Fruit fly (Drosophila melanogaster) whole organism, embryonic: Measurements from ENCODE around the gene Glyat.

Experiments
- Antp ChIP-seq: fragments of 200-800 bp; sonication (Bioruptor generic); optimal IDR thresholded peaks from 3 replicates; lab custom pipeline; 2016; ENCODE audit warnings: missing biosample characterization, missing genetic modification characterization
- Asciz ChIP-seq: fragments of 200-800 bp; sonication (Bioruptor generic); optimal IDR thresholded peaks from 2 replicates; lab custom pipeline; 2017; ENCODE audit warnings: missing biosample characterization, mild to moderate bottlenecking, missing genetic modification characterization, missing genetic modification reagents
- Bgb ChIP-seq: fragments of 200-800 bp; sonication (Bioruptor generic); IDR thresholded peaks from 2 replicates; pipeline ENCODE4 v1.3.6; 2022; ENCODE audit warnings: missing biosample characterization, missing genetic modification characterization; ENCODE audit not compliant: partially characterized antibody
- CG10979 ChIP-seq: fragments of 200-800 bp; sonication (Bioruptor generic); optimal IDR thresholded peaks from 2 replicates; lab custom pipeline; 2018; ENCODE audit warnings: missing biosample characterization, mild to moderate bottlenecking, missing genetic modification characterization, moderate library complexity
- CG12104 ChIP-seq: fragments of 200-800 bp; sonication (Bioruptor generic); optimal IDR thresholded peaks from 3 replicates; lab custom pipeline; 2016; ENCODE audit warnings: missing biosample characterization, missing genetic modification characterization
- CG12769 ChIP-seq: fragments of 200-800 bp; sonication (Bioruptor generic); optimal IDR thresholded peaks from 2 replicates; lab custom pipeline; 2019; ENCODE audit warnings: missing biosample characterization, mild to moderate bottlenecking, missing genetic modification characterization, moderate library complexity
- CG1603 ChIP-seq: fragments of 200-800 bp; sonication (Bioruptor generic); optimal IDR thresholded peaks from 2 replicates; lab custom pipeline; 2019; ENCODE audit warnings: missing biosample characterization, mild to moderate bottlenecking, missing genetic modification characterization, moderate library complexity
- CG2199 ChIP-seq: fragments of 200-800 bp; sonication (Bioruptor generic); IDR thresholded peaks from 3 replicates; pipeline ENCODE4 v1.3.6; 2022; ENCODE audit warnings: missing biosample characterization, missing genetic modification characterization
- CG2202 ChIP-seq: fragments of 200-800 bp; sonication (Bioruptor generic); optimal IDR thresholded peaks from 2 replicates; lab custom pipeline; 2018; ENCODE audit warnings: missing biosample characterization, mild to moderate bottlenecking, missing genetic modification characterization
- CG30431 ChIP-seq: fragments of 200-800 bp; sonication (Bioruptor generic); optimal IDR thresholded peaks from 2 replicates; lab custom pipeline; 2017; ENCODE audit warnings: missing biosample characterization, missing genetic modification characterization
- CG34376 ChIP-seq: fragments of 200-800 bp; sonication (Bioruptor generic); optimal IDR thresholded peaks from 2 replicates; lab custom pipeline; 2018; ENCODE audit warnings: missing biosample characterization, mild to moderate bottlenecking, missing genetic modification characterization
- CG3838 ChIP-seq: fragments of 200-800 bp; sonication (Bioruptor generic); optimal IDR thresholded peaks from 3 replicates; lab custom pipeline; 2016; ENCODE audit warnings: missing biosample characterization, missing genetic modification characterization
- CG4730 ChIP-seq: fragments of 200-800 bp; sonication (Bioruptor generic); IDR thresholded peaks from 2 replicates; pipeline ENCODE4 v1.3.6; 2022; ENCODE audit warnings: missing biosample characterization, missing genetic modification characterization
- CG5180 ChIP-seq: fragments of 200-800 bp; sonication (Bioruptor generic); optimal IDR thresholded peaks from 3 replicates; lab custom pipeline; 2017; ENCODE audit warnings: missing biosample characterization, missing genetic modification characterization, mild to moderate bottlenecking, moderate library complexity, missing genetic modification reagents
- CG7556 ChIP-seq: fragments of 200-800 bp; sonication (Bioruptor generic); optimal IDR thresholded peaks from 2 replicates; lab custom pipeline; 2017; ENCODE audit warnings: missing biosample characterization, mild to moderate bottlenecking, missing genetic modification characterization
- CG7745 ChIP-seq: fragments of 200-800 bp; sonication (Bioruptor generic); optimal IDR thresholded peaks from 2 replicates; lab custom pipeline; 2018; ENCODE audit warnings: missing biosample characterization, mild to moderate bottlenecking, missing genetic modification characterization, moderate library complexity
- CG9437 ChIP-seq: fragments of 200-800 bp; sonication (Bioruptor generic); optimal IDR thresholded peaks from 2 replicates; lab custom pipeline; 2018; ENCODE audit warnings: missing biosample characterization, mild to moderate bottlenecking, missing genetic modification characterization
- ERR ChIP-seq: fragments of 200-800 bp; sonication (Bioruptor generic); optimal IDR thresholded peaks from 2 replicates; lab custom pipeline; 2016; ENCODE audit warnings: missing biosample characterization, missing genetic modification characterization
- Fer3 ChIP-seq: fragments of 200-800 bp; sonication (Bioruptor generic); optimal IDR thresholded peaks from 2 replicates; lab custom pipeline; 2018; ENCODE audit warnings: missing biosample characterization, mild to moderate bottlenecking, missing genetic modification characterization, moderate library complexity
- HLH3B ChIP-seq: fragments of 200-800 bp; sonication (Bioruptor generic); IDR thresholded peaks from 2 replicates; pipeline ENCODE4 v1.3.6; 2022; ENCODE audit warnings: missing biosample characterization, missing genetic modification characterization
- HLHmδ ChIP-seq: fragments of 200-800 bp; sonication (Bioruptor generic); optimal IDR thresholded peaks from 2 replicates; lab custom pipeline; 2018; ENCODE audit warnings: missing biosample characterization, mild to moderate bottlenecking, missing genetic modification characterization, moderate library complexity
- Hr78 ChIP-seq, 2 experiments: fragments of 200-800 bp in 1 of 2; fragments of >200 bp in 1 of 2; sonication (Bioruptor generic) in 1 of 2; optimal IDR thresholded peaks; 2 replicates each; lab custom pipeline; 2017 to 2019; ENCODE audit warnings: missing biosample characterization in 2 of 2, missing genetic modification characterization in 2 of 2, mild to moderate bottlenecking in 1 of 2, moderate library complexity in 1 of 2
- Kr ChIP-seq: fragments of 200-800 bp; sonication (Bioruptor generic); optimal IDR thresholded peaks from 2 replicates; lab custom pipeline; 2017; ENCODE audit warnings: missing biosample characterization, mild to moderate bottlenecking, missing genetic modification characterization
- Mad ChIP-seq: fragments of 200-800 bp; sonication (Bioruptor generic); optimal IDR thresholded peaks from 2 replicates; lab custom pipeline; 2016; ENCODE audit warnings: missing biosample characterization, missing genetic modification characterization
- Med ChIP-seq: fragments of 200-800 bp; sonication (Bioruptor generic); peaks from one replicate; lab custom pipeline; 2016; ENCODE audit warnings: missing biosample characterization, missing genetic modification characterization, mild to moderate bottlenecking, inconsistent platforms, moderate library complexity
- Mrtf ChIP-seq: fragments of 200-800 bp; sonication (Bioruptor generic); IDR thresholded peaks from 3 replicates; pipeline ENCODE4 v1.3.6; 2022; ENCODE audit warnings: missing biosample characterization, missing genetic modification characterization
- Taf1 ChIP-seq: fragments of 200-800 bp; sonication (Bioruptor generic); IDR thresholded peaks from 2 replicates; pipeline ENCODE4 v1.3.6; 2022; ENCODE audit warnings: missing biosample characterization, missing genetic modification characterization
- al ChIP-seq: fragments of 200-800 bp; sonication (Bioruptor generic); IDR thresholded peaks from 2 replicates; pipeline ENCODE4 v1.3.6; 2022; ENCODE audit warnings: missing biosample characterization, missing genetic modification characterization
- ase ChIP-seq: fragments of 200-800 bp; sonication (Bioruptor generic); IDR thresholded peaks from 3 replicates; pipeline ENCODE4 v1.3.6; 2022; ENCODE audit warnings: missing biosample characterization, missing genetic modification characterization
- br ChIP-seq: fragments of >200 bp; optimal IDR thresholded peaks from 2 replicates; lab custom pipeline; 2017
- bsh ChIP-seq, 2 experiments: fragments of 200-800 bp; sonication (Bioruptor generic); optimal IDR thresholded peaks; 2 replicates each; lab custom pipeline; 2017 to 2018; ENCODE audit warnings: mild to moderate bottlenecking in 2 of 2, missing biosample characterization in 2 of 2, missing genetic modification characterization in 2 of 2, moderate library complexity in 1 of 2
- cas ChIP-seq: fragments of 200-800 bp; sonication (Bioruptor generic); IDR thresholded peaks from 2 replicates; pipeline ENCODE4 v1.3.6; 2022; ENCODE audit warnings: missing biosample characterization, missing genetic modification characterization
- chinmo ChIP-seq: fragments of 200-800 bp; sonication (Bioruptor generic); IDR thresholded peaks from 4 replicates; pipeline ENCODE4 v1.3.6; 2022; ENCODE audit warnings: missing biosample characterization, missing genetic modification characterization; ENCODE audit not compliant: partially characterized antibody
- ewg ChIP-seq: fragments of 200-800 bp; sonication (Bioruptor generic); optimal IDR thresholded peaks from 3 replicates; lab custom pipeline; 2017; ENCODE audit warnings: mild to moderate bottlenecking, missing biosample characterization, missing genetic modification reagents, missing genetic modification characterization
- fd64A ChIP-seq: fragments of 200-800 bp; sonication (Bioruptor generic); optimal IDR thresholded peaks from 3 replicates; lab custom pipeline; 2018; ENCODE audit warnings: missing biosample characterization, mild to moderate bottlenecking, missing genetic modification characterization
- gcm ChIP-seq: fragments of 200-800 bp; sonication (Bioruptor generic); optimal IDR thresholded peaks from 2 replicates; lab custom pipeline; 2019; ENCODE audit warnings: missing biosample characterization, mild to moderate bottlenecking, missing genetic modification characterization, moderate library complexity
- kah ChIP-seq: fragments of 200-800 bp; sonication (Bioruptor generic); optimal IDR thresholded peaks from 2 replicates; lab custom pipeline; 2018; ENCODE audit warnings: missing biosample characterization, mild to moderate bottlenecking, missing genetic modification characterization
- mam ChIP-seq: fragments of 200-800 bp; sonication (Bioruptor generic); optimal IDR thresholded peaks from 3 replicates; lab custom pipeline; 2016; ENCODE audit warnings: missing biosample characterization, missing genetic modification characterization
- mirr ChIP-seq: fragments of 200-800 bp; sonication (Bioruptor generic); optimal IDR thresholded peaks from 3 replicates; lab custom pipeline; 2018; ENCODE audit warnings: missing biosample characterization, mild to moderate bottlenecking, missing genetic modification characterization
- nom ChIP-seq: fragments of 200-800 bp; sonication (Bioruptor generic); optimal IDR thresholded peaks from 2 replicates; lab custom pipeline; 2017; ENCODE audit warnings: missing biosample characterization, missing genetic modification characterization, mild to moderate bottlenecking, moderate library complexity, missing genetic modification reagents
- pros ChIP-seq: fragments of 200-800 bp; sonication (Bioruptor generic); optimal IDR thresholded peaks from 3 replicates; lab custom pipeline; 2019; ENCODE audit warnings: missing biosample characterization, mild to moderate bottlenecking, missing genetic modification characterization, moderate library complexity
- sima ChIP-seq: fragments of 200-800 bp; sonication (Bioruptor generic); optimal IDR thresholded peaks from 2 replicates; lab custom pipeline; 2016; ENCODE audit warnings: missing biosample characterization, missing genetic modification characterization
- sqz ChIP-seq: fragments of 200-800 bp; sonication (Bioruptor generic); optimal IDR thresholded peaks from 3 replicates; lab custom pipeline; 2018; ENCODE audit warnings: missing biosample characterization, mild to moderate bottlenecking, missing genetic modification characterization
- tap ChIP-seq: fragments of 200-800 bp; optimal IDR thresholded peaks from 3 replicates; lab custom pipeline; 2019; ENCODE audit warnings: missing biosample characterization, mild to moderate bottlenecking, missing genetic modification characterization, moderate library complexity
- tna ChIP-seq: fragments of 200-800 bp; sonication (Bioruptor generic); IDR thresholded peaks from 2 replicates; pipeline ENCODE4 v1.3.6; 2022; ENCODE audit warnings: missing biosample characterization, missing genetic modification characterization; ENCODE audit not compliant: partially characterized antibody
- ttk ChIP-seq: fragments of 200-800 bp; sonication (Bioruptor generic); IDR thresholded peaks from 2 replicates; pipeline ENCODE4 v2.1.2; 2022; ENCODE audit warnings: missing biosample characterization, missing genetic modification characterization
- wek ChIP-seq: fragments of 200-800 bp; sonication (Bioruptor generic); optimal IDR thresholded peaks from 3 replicates; lab custom pipeline; 2018; ENCODE audit warnings: missing biosample characterization, mild to moderate bottlenecking, missing genetic modification characterization, moderate library complexity

Glyat gene

dm6 chr2L:7998080-7998457 is 12.4 kb downstream of the Glyat start, which contains the start of gene CG7227 (continued):
- TF ChIP-seq Antp (GFP tag; lab: Kevin White, UChicago) (no peak), Bgb (no peak), CG9437 (GFP tag; lab: Kevin White, UChicago) (no peak), CG5180 (GFP tag; lab: Kevin White, UChicago) (peak; percentile 10), CG4730 (GFP tag; lab: Robert Waterston, UW) (no peak), mirr (GFP tag; lab: Kevin White, UChicago) (peak; percentile 75), ERR (GFP tag; lab: Kevin White, UChicago) (no peak), CG12104 (no peak), ttk (GFP tag; lab: Robert Waterston, UW) (no peak), Taf1 (GFP tag; lab: Robert Waterston, UW) (no peak), br (lab: Kevin White, UChicago) (no peak), al (no peak), ase (GFP tag; lab: Robert Waterston, UW) (no peak), wek (no peak), CG34376 (peak; percentile 71), CG1603 (tag; lab: Kevin White, UChicago) (no peak), Asciz (GFP tag; lab: Kevin White, UChicago) (no peak), CG7556 (GFP tag; lab: Kevin White, UChicago) (no peak), Kr (GFP tag; lab: Kevin White, UChicago) (no peak), CG10979 (tag; lab: Kevin White, UChicago) (no peak), chinmo (GFP tag; lab: Robert Waterston, UW) (peak; percentile 59; the same call in 1 of the 4 replicates), Mrtf (no peak), HLH3B (GFP tag; lab: Robert Waterston, UW) (no peak), Mad (GFP tag; lab: Kevin White, UChicago) (no peak), ewg (GFP tag; lab: Kevin White, UChicago) (no peak), tap (tag; lab: Kevin White, UChicago) (peak; percentile 8), sqz (GFP tag; lab: Kevin White, UChicago) (peak; percentile 7), cas (GFP tag; lab: Robert Waterston, UW) (no peak), fd64A (GFP tag; lab: Kevin White, UChicago) (peak; percentile 31), tna (GFP tag; lab: Robert Waterston, UW) (no peak), mam (no peak), CG2202 (tag; lab: Kevin White, UChicago) (no peak), CG2199 (GFP tag; lab: Robert Waterston, UW) (peak; percentile 78; the same call in 1 of the 3 replicates), CG30431 (GFP tag; lab: Kevin White, UChicago) (no peak), pros (GFP tag; lab: Kevin White, UChicago) (peak; percentile 35), Fer3 (tag; lab: Kevin White, UChicago) (no peak), Hr78 (GFP tag; optimal IDR thresholded peaks at IDR 0.05; lab: Kevin White, UChicago) (peak in 1 of 2 experiments; percentile 98), CG3838 (GFP tag; lab: Kevin White, UChicago) (no peak), CG12769 (tag; lab: Kevin White, UChicago) (peak; percentile 24), CG7745 (tag; lab: Kevin White, UChicago) (no peak), nom (GFP tag; lab: Kevin White, UChicago) (no peak), Med (GFP tag; lab: Kevin White, UChicago) (peak; percentile 68), kah (GFP tag; lab: Kevin White, UChicago) (no peak), HLHmδ (GFP tag; lab: Kevin White, UChicago) (peak; percentile 40), sima (GFP tag; lab: Kevin White, UChicago) (no peak), bsh (GFP tag; optimal IDR thresholded peaks at IDR 0.05; lab: Kevin White, UChicago) (no peak), gcm (no peak)
